Fruit fly (Drosophila melanogaster): ENCODE results near the gene CG9215.

The CG9215 gene

dm6 chrX:15582853-15583252, at the start of gene CG9215, which contains the start of gene CG8097:
TSS of gene CG9215 (minus strand) at chrX:15582874.
TSS of gene CG8097 (plus strand) at chrX:15583159.
- TF ChIP-seq CG17802 (tag; optimal IDR thresholded peaks at IDR 0.05) (no peak), CG3163 (GFP tag; optimal IDR thresholded peaks at IDR 0.05) (no peak), B-H1 (GFP tag; IDR thresholded peaks at IDR 0.05) (no peak), mld (GFP tag; IDR thresholded peaks at IDR 0.05; ENCODE audit: partially characterized antibody) (peak; percentile 85; the same call in 2 of the 3 replicates), Mrtf (GFP tag; IDR thresholded peaks at IDR 0.05) (no peak), Jarid2 (GFP tag; optimal IDR thresholded peaks at IDR 0.05) (no peak), Fer3 (tag; optimal IDR thresholded peaks at IDR 0.05) (no peak), Hmx (GFP tag; optimal IDR thresholded peaks at IDR 0.05) (no peak), CG10274 (GFP tag; optimal IDR thresholded peaks at IDR 0.05) (no peak), MESR4 (GFP tag; optimal IDR thresholded peaks at IDR 0.05) (peak; percentile 1), CG7963 (GFP tag; IDR thresholded peaks at IDR 0.05; ENCODE audit: partially characterized antibody) (peak; percentile 82), so (GFP tag; IDR thresholded peaks at IDR 0.05) (no peak), CG11504 (tag; optimal IDR thresholded peaks at IDR 0.05) (no peak), Hr78 (GFP tag; optimal IDR thresholded peaks at IDR 0.05) (no peak), Mad (GFP tag; optimal IDR thresholded peaks at IDR 0.05) (no peak), gfzf (GFP tag; optimal IDR thresholded peaks at IDR 0.05) (peak; percentile 36), Spps (tag; optimal IDR thresholded peaks at IDR 0.05) (no peak), al (GFP tag; IDR thresholded peaks at IDR 0.05) (no peak), pan (optimal IDR thresholded peaks at IDR 0.05) (no peak), pan (GFP tag; optimal IDR thresholded peaks at IDR 0.05 in 1 of 2, IDR thresholded peaks at IDR 0.05 in 1 of 2) (no peak), Dfd (GFP tag; optimal IDR thresholded peaks at IDR 0.05) (no peak), CG10543 (GFP tag; optimal IDR thresholded peaks at IDR 0.05) (peak; percentile 37), Vsx1 (GFP tag; optimal IDR thresholded peaks at IDR 0.05) (no peak), CG4730 (GFP tag; IDR thresholded peaks at IDR 0.05) (no peak), HHEX (GFP tag; optimal IDR thresholded peaks at IDR 0.05) (no peak), Hand (GFP tag; optimal IDR thresholded peaks at IDR 0.05) (no peak), YL-1 (GFP tag; optimal IDR thresholded peaks at IDR 0.05) (peak; percentile 64), CG2199 (GFP tag; IDR thresholded peaks at IDR 0.05) (no peak), zen (tag; optimal IDR thresholded peaks at IDR 0.05) (no peak), CG15011 (GFP tag; optimal IDR thresholded peaks at IDR 0.05) (no peak), gt (GFP tag; IDR thresholded peaks at IDR 0.05) (no peak), Awh (GFP tag; IDR thresholded peaks at IDR 0.05) (no peak), CG13894 (tag; optimal IDR thresholded peaks at IDR 0.05) (no peak), sisA (GFP tag; IDR thresholded peaks at IDR 0.05) (no peak), CHES-1-like (GFP tag; optimal IDR thresholded peaks at IDR 0.05) (peak; percentile 48), CG1792 (GFP tag; optimal IDR thresholded peaks at IDR 0.05) (peak; percentile 25), CG17568 (GFP tag; optimal IDR thresholded peaks at IDR 0.05) (no peak), eve (GFP tag; optimal IDR thresholded peaks at IDR 0.05) (no peak), sima (GFP tag; optimal IDR thresholded peaks at IDR 0.05) (no peak), Hr51 (GFP tag; optimal IDR thresholded peaks at IDR 0.05) (peak in 1 of 2 experiments; percentile 9), CG2678 (tag; optimal IDR thresholded peaks at IDR 0.05) (no peak), wdn (GFP tag; IDR thresholded peaks at IDR 0.05) (no peak), CG6254 (GFP tag; optimal IDR thresholded peaks at IDR 0.05) (no peak), CG18476 (GFP tag; optimal IDR thresholded peaks at IDR 0.05) (peak; percentile 1), Kr (GFP tag; optimal IDR thresholded peaks at IDR 0.05) (no peak), CrebB (tag; optimal IDR thresholded peaks at IDR 0.05) (no peak), CG14965 (GFP tag; optimal IDR thresholded peaks at IDR 0.05; ENCODE audit: borderline replicate concordance) (no peak), lmd (GFP tag; IDR thresholded peaks at IDR 0.05) (peak; percentile 22; the same call in 1 of the 2 replicates), Dref (GFP tag; IDR thresholded peaks at IDR 0.05) (peak; percentile 73), ken (GFP tag; IDR thresholded peaks at IDR 0.05) (no peak), CG3995 (GFP tag; optimal IDR thresholded peaks at IDR 0.05) (peak; percentile 81)

Data from whole organism, embryonic.